Worm (Caenorhabditis elegans) whole organism, late embryonic: Measurements from ENCODE around the gene clec-234.

Experiments used
- K09A11.1 ChIP-seq: sonication (generic microtip); optimal IDR thresholded peaks from 2 replicates; lab custom pipeline; 2017; ENCODE audit warnings: antibody characterized with exemption, mild to moderate bottlenecking, missing genetic modification characterization, missing compliant biosample characterization; ENCODE audit not compliant: insufficient read depth
- Y22D7AL.16 ChIP-seq: sonication (generic microtip); optimal IDR thresholded peaks from 2 replicates; lab custom pipeline; 2016; ENCODE audit warnings: missing genetic modification characterization, missing compliant biosample characterization
- ceh-14 ChIP-seq: sonication (generic microtip); optimal IDR thresholded peaks from 2 replicates; lab custom pipeline; 2016; ENCODE audit warnings: missing genotype, missing genetic modification characterization, missing compliant biosample characterization
- ceh-19 ChIP-seq: fragments of 200-800 bp; sonication (Bioruptor generic); optimal IDR thresholded peaks from 2 replicates; lab custom pipeline; 2018; ENCODE audit warnings: mild to moderate bottlenecking, missing genetic modification characterization, missing compliant biosample characterization
- ceh-2 ChIP-seq: sonication (generic microtip); optimal IDR thresholded peaks from 2 replicates; lab custom pipeline; 2016; ENCODE audit warnings: missing genotype, missing genetic modification characterization, missing compliant biosample characterization
- ceh-22 ChIP-seq: sonication (generic microtip); optimal IDR thresholded peaks from 2 replicates; lab custom pipeline; 2017; ENCODE audit warnings: missing biosample characterization, missing genetic modification characterization
- ceh-24 ChIP-seq: sonication (generic microtip); optimal IDR thresholded peaks from 2 replicates; lab custom pipeline; 2016; ENCODE audit warnings: mild to moderate bottlenecking, missing genetic modification characterization, missing compliant biosample characterization
- ceh-31 ChIP-seq: sonication (generic microtip); optimal IDR thresholded peaks from 2 replicates; lab custom pipeline; 2016; ENCODE audit warnings: missing genetic modification characterization, missing compliant biosample characterization
- ceh-34 ChIP-seq: sonication (generic microtip); optimal IDR thresholded peaks from 2 replicates; lab custom pipeline; 2016; ENCODE audit warnings: mild to moderate bottlenecking, missing genetic modification characterization, missing compliant biosample characterization
- ceh-48 ChIP-seq: sonication (generic microtip); optimal IDR thresholded peaks from 2 replicates; lab custom pipeline; 2016; ENCODE audit warnings: missing genetic modification characterization, inconsistent platforms, missing compliant biosample characterization
- ceh-6 ChIP-seq: fragments of 200-800 bp; sonication (Bioruptor generic); optimal IDR thresholded peaks from 2 replicates; lab custom pipeline; 2018; ENCODE audit warnings: mild to moderate bottlenecking, missing genetic modification characterization, missing compliant biosample characterization
- dmd-4 ChIP-seq: sonication (generic microtip); optimal IDR thresholded peaks from 2 replicates; lab custom pipeline; 2016; ENCODE audit warnings: borderline replicate concordance, missing genetic modification characterization, missing compliant biosample characterization
- dve-1 ChIP-seq: sonication (generic microtip); optimal IDR thresholded peaks from 2 replicates; lab custom pipeline; 2017; ENCODE audit warnings: antibody characterized with exemption, mild to moderate bottlenecking, missing genetic modification characterization, missing compliant biosample characterization
- elt-2 ChIP-seq: sonication (generic microtip); optimal IDR thresholded peaks from 2 replicates; lab custom pipeline; 2016; ENCODE audit warnings: missing genetic modification reagents, missing genetic modification characterization, missing compliant biosample characterization
- elt-4 ChIP-seq: sonication (generic microtip); optimal IDR thresholded peaks from 2 replicates; lab custom pipeline; 2016; ENCODE audit warnings: missing genetic modification characterization, missing compliant biosample characterization
- ets-4 ChIP-seq: sonication (generic microtip); optimal IDR thresholded peaks from 2 replicates; lab custom pipeline; 2016; ENCODE audit warnings: missing genetic modification characterization, missing compliant biosample characterization
- fkh-10 ChIP-seq: fragments of 150-350 bp; optimal IDR thresholded peaks from 2 replicates; lab custom pipeline; 2014; ENCODE audit warnings: missing biosample characterization, missing genetic modification reagents, missing genetic modification characterization
- fkh-6 ChIP-seq: sonication (generic microtip); optimal IDR thresholded peaks from 2 replicates; lab custom pipeline; 2016; ENCODE audit warnings: missing genetic modification characterization, missing compliant biosample characterization
- gmeb-2 ChIP-seq: sonication (generic microtip); optimal IDR thresholded peaks from 2 replicates; lab custom pipeline; 2016; ENCODE audit warnings: missing genetic modification characterization, inconsistent platforms, missing compliant biosample characterization
- hlh-8 ChIP-seq: sonication (generic microtip); optimal IDR thresholded peaks from 2 replicates; lab custom pipeline; 2016; ENCODE audit warnings: missing genotype, missing genetic modification characterization, missing compliant biosample characterization
- lin-11 ChIP-seq: fragments of 200-800 bp; sonication (Bioruptor generic); optimal IDR thresholded peaks from 2 replicates; lab custom pipeline; 2018; ENCODE audit warnings: mild to moderate bottlenecking, missing genetic modification characterization, missing compliant biosample characterization
- madf-2 ChIP-seq: sonication (generic microtip); optimal IDR thresholded peaks from 2 replicates; lab custom pipeline; 2017; ENCODE audit warnings: missing genetic modification characterization, missing compliant biosample characterization
- mec-3 ChIP-seq: sonication (generic microtip); optimal IDR thresholded peaks from 2 replicates; lab custom pipeline; 2016; ENCODE audit warnings: borderline replicate concordance, missing genetic modification characterization, missing compliant biosample characterization
- nhr-11 ChIP-seq: fragments of 150-350 bp; optimal IDR thresholded peaks from 2 replicates; lab custom pipeline; 2014; ENCODE audit warnings: missing biosample characterization, missing genetic modification characterization
- nhr-232 ChIP-seq: sonication (generic microtip); optimal IDR thresholded peaks from 2 replicates; lab custom pipeline; 2016; ENCODE audit warnings: missing genetic modification characterization, missing compliant biosample characterization
- pat-9 ChIP-seq: fragments of 200-800 bp; sonication (Bioruptor generic); optimal IDR thresholded peaks from 2 replicates; lab custom pipeline; 2018; ENCODE audit warnings: mild to moderate bottlenecking, missing genetic modification characterization, moderate library complexity, missing compliant biosample characterization
- pax-1 ChIP-seq: fragments of 150-350 bp; optimal IDR thresholded peaks from 2 replicates; lab custom pipeline; 2014; ENCODE audit warnings: missing biosample characterization, missing genetic modification characterization
- pha-2 ChIP-seq: sonication (generic microtip); optimal IDR thresholded peaks from 2 replicates; lab custom pipeline; 2017; ENCODE audit warnings: mild to moderate bottlenecking, missing genetic modification characterization, missing compliant biosample characterization
- pha-4 ChIP-seq: fragments of 150-350 bp; optimal IDR thresholded peaks from 2 replicates; lab custom pipeline; 2018; ENCODE audit warnings: missing biosample characterization, missing genetic modification reagents, missing genetic modification characterization
- pros-1 ChIP-seq: fragments of 150-350 bp; optimal IDR thresholded peaks from 2 replicates; lab custom pipeline; 2014; ENCODE audit warnings: missing biosample characterization, missing genetic modification reagents, missing genetic modification characterization
- ref-2 ChIP-seq: sonication (generic microtip); optimal IDR thresholded peaks from 2 replicates; lab custom pipeline; 2016; ENCODE audit warnings: missing genetic modification characterization, missing compliant biosample characterization
- sdc-2 ChIP-seq: sonication (generic microtip); optimal IDR thresholded peaks from 2 replicates; lab custom pipeline; 2016; ENCODE audit warnings: missing genotype, missing genetic modification characterization, missing compliant biosample characterization
- sox-2 ChIP-seq: fragments of 200-800 bp; sonication (Bioruptor generic); IDR thresholded peaks from 2 replicates; pipeline ENCODE4 v1.3.6; 2022; ENCODE audit warnings: missing genetic modification reagents, missing genetic modification characterization, missing compliant biosample characterization
- syd-9 ChIP-seq: sonication (generic microtip); optimal IDR thresholded peaks from 2 replicates; lab custom pipeline; 2016; ENCODE audit warnings: mild to moderate bottlenecking, missing genetic modification characterization, moderate library complexity, missing compliant biosample characterization
- tbx-7 ChIP-seq: sonication (generic microtip); optimal IDR thresholded peaks from 2 replicates; lab custom pipeline; 2016; ENCODE audit warnings: missing genotype, missing genetic modification characterization, missing compliant biosample characterization
- unc-42 ChIP-seq: sonication (generic microtip); optimal IDR thresholded peaks from 2 replicates; lab custom pipeline; 2016; ENCODE audit warnings: missing genotype, missing genetic modification characterization, missing compliant biosample characterization
- unc-86 ChIP-seq: sonication (generic microtip); optimal IDR thresholded peaks from 2 replicates; lab custom pipeline; 2016; ENCODE audit warnings: missing genetic modification characterization, missing compliant biosample characterization

The clec-234 gene

ce11 chrV:16401519-16401918, 31.9 kb downstream of the clec-234 start, which contains the start of gene F13A7.14 (continued):
- TF ChIP-seq unc-86 (tag; lab: Kevin White, UChicago) (no peak), ceh-2 (peak; percentile 92), ceh-19 (GFP tag; lab: Kevin White, UChicago) (no peak), madf-2 (tag; lab: Kevin White, UChicago) (no peak), elt-4 (tag; lab: Kevin White, UChicago) (no peak), mec-3 (tag; lab: Kevin White, UChicago) (peak; percentile 72), pat-9 (tag; lab: Kevin White, UChicago) (no peak), unc-42 (tag; lab: Kevin White, UChicago) (peak; percentile 56), nhr-11 (tag; lab: Kevin White, UChicago) (no peak), pha-2 (no peak), ceh-48 (tag; lab: Kevin White, UChicago) (no peak), ceh-24 (tag; lab: Kevin White, UChicago) (no peak), hlh-8 (tag; lab: Kevin White, UChicago) (peak; percentile 64), lin-11 (tag; lab: Kevin White, UChicago) (no peak), Y22D7AL.16 (tag; lab: Kevin White, UChicago) (no peak), sdc-2 (tag; lab: Kevin White, UChicago) (no peak), fkh-6 (tag; lab: Kevin White, UChicago) (no peak), ceh-22 (tag; lab: Kevin White, UChicago) (no peak), pha-4 (no peak), pros-1 (tag; lab: Kevin White, UChicago) (no peak), syd-9 (tag; lab: Kevin White, UChicago) (no peak)

- no peak for TF ChIP-seq ceh-19 (GFP tag; lab: Kevin White, UChicago)
- TF ChIP-seq ceh-31: no peak
- TF ChIP-seq lin-11 (tag; lab: Kevin White, UChicago): no peak
- no peak for TF ChIP-seq pha-4
- no peak for TF ChIP-seq elt-4 (tag; lab: Kevin White, UChicago)
- TF ChIP-seq ets-4 (tag; lab: Kevin White, UChicago): no peak
- no peak for TF ChIP-seq fkh-6 (tag; lab: Kevin White, UChicago)
- TF ChIP-seq ceh-34 (tag; lab: Kevin White, UChicago): no peak
- no peak for TF ChIP-seq tbx-7 (tag; lab: Kevin White, UChicago)
- TF ChIP-seq pax-1 (tag; lab: Kevin White, UChicago): no peak
- TF ChIP-seq nhr-232 (tag; lab: Kevin White, UChicago): no peak
- TF ChIP-seq ceh-6 (GFP tag; lab: Kevin White, UChicago): no peak
- no peak for TF ChIP-seq elt-2 (tag; lab: Kevin White, UChicago)
- TF ChIP-seq dve-1 (tag; lab: Kevin White, UChicago): no peak
- no peak for TF ChIP-seq ceh-14 (tag; lab: Kevin White, UChicago)
- TF ChIP-seq ref-2: no peak
Measured at ce11 chrV:16399388-16399787, 34.0 kb downstream of the clec-234 start, which contains the start of gene sre-36. TSS of gene sre-36 (plus strand) at chrV:16399688.

- TF ChIP-seq ceh-48 (tag; lab: Kevin White, UChicago): no peak
- TF ChIP-seq gmeb-2: no peak
- TF ChIP-seq hlh-8 (tag; lab: Kevin White, UChicago): no peak
- no peak for TF ChIP-seq sox-2 (GFP tag; lab: Robert Waterston, UW)
- no peak for TF ChIP-seq fkh-10 (GFP tag; lab: Kevin White, UChicago)
- no peak for TF ChIP-seq ets-4 (tag; lab: Kevin White, UChicago)
- TF ChIP-seq K09A11.1 (tag; lab: Kevin White, UChicago): no peak
- no peak for TF ChIP-seq ceh-34 (tag; lab: Kevin White, UChicago)
- no peak for TF ChIP-seq dmd-4 (tag; lab: Kevin White, UChicago)
Measured at ce11 chrV:16395739-16396138, 37.6 kb downstream of the clec-234 start, which contains the start of gene F13A7.12. TSS of gene F13A7.12 (plus strand) at chrV:16396039.
